Worm (Caenorhabditis elegans) whole organism, L3 larva: ENCODE data around the gene acl-4.
A peak's percentile ranks its signal among the peaks of the same experiment; 100 is the strongest.

ENCODE experiments used
- R02D3.7 ChIP-seq: fragments of 150-350 bp; optimal IDR thresholded peaks from 2 replicates; lab custom pipeline; 2014; ENCODE audit warnings: missing biosample characterization, missing genetic modification characterization
- ama-1 ChIP-seq: fragments of 150-350 bp; optimal IDR thresholded peaks from 2 replicates; lab custom pipeline; 2018
- ceh-16 ChIP-seq: sonication (generic microtip); optimal IDR thresholded peaks from 2 replicates; lab custom pipeline; 2017; ENCODE audit warnings: missing biosample characterization, missing genetic modification characterization
- ceh-28 ChIP-seq: fragments of 150-350 bp; optimal IDR thresholded peaks from 2 replicates; lab custom pipeline; 2014; ENCODE audit warnings: missing biosample characterization, missing genetic modification reagents, missing genetic modification characterization
- daf-12 ChIP-seq: fragments of 150-350 bp; optimal IDR thresholded peaks from 2 replicates; lab custom pipeline; 2014; ENCODE audit warnings: missing biosample characterization, missing genetic modification reagents, missing genetic modification characterization
- egl-27 ChIP-seq: sonication (generic microtip); optimal IDR thresholded peaks from 4 replicates; lab custom pipeline; 2017; ENCODE audit warnings: missing biosample characterization, missing genetic modification reagents, missing genetic modification characterization
- egl-5 ChIP-seq: fragments of 150-350 bp; optimal IDR thresholded peaks from 2 replicates; lab custom pipeline; 2017; ENCODE audit warnings: missing biosample characterization, missing genetic modification reagents, missing genetic modification characterization, inconsistent platforms
- elt-2 ChIP-seq: sonication (generic microtip); optimal IDR thresholded peaks from 2 replicates; lab custom pipeline; 2016; ENCODE audit warnings: missing genetic modification reagents, mild to moderate bottlenecking, missing genetic modification characterization, missing compliant biosample characterization
- eor-1 ChIP-seq, 2 experiments: fragments of 150-350 bp; optimal IDR thresholded peaks; 2 replicates each; lab custom pipeline; 2014 to 2018; ENCODE audit warnings: missing biosample characterization in 2 of 2, missing genetic modification characterization in 2 of 2
- fkh-10 ChIP-seq: sonication (generic microtip); optimal IDR thresholded peaks from 2 replicates; lab custom pipeline; 2017; ENCODE audit warnings: missing biosample characterization, missing genetic modification reagents, missing genetic modification characterization
- fkh-2 ChIP-seq: fragments of 150-350 bp; optimal IDR thresholded peaks from 2 replicates; lab custom pipeline; 2014; ENCODE audit warnings: missing biosample characterization, missing genetic modification reagents, missing genetic modification characterization
- hmg-11 ChIP-seq: sonication (generic microtip); optimal IDR thresholded peaks from 2 replicates; lab custom pipeline; 2016; ENCODE audit warnings: missing genetic modification characterization, missing compliant biosample characterization
- jun-1 ChIP-seq: fragments of 150-350 bp; optimal IDR thresholded peaks from 2 replicates; lab custom pipeline; 2014; ENCODE audit warnings: missing biosample characterization, missing genetic modification reagents, missing genetic modification characterization
- lin-15B ChIP-seq: fragments of 150-350 bp; optimal IDR thresholded peaks from 2 replicates; lab custom pipeline; 2014; ENCODE audit warnings: missing biosample characterization, missing genetic modification characterization
- mdl-1 ChIP-seq: fragments of 150-350 bp; optimal IDR thresholded peaks from 2 replicates; lab custom pipeline; 2014; ENCODE audit warnings: missing biosample characterization, missing genetic modification characterization
- mml-1 ChIP-seq: fragments of 150-350 bp; sonication (generic microtip); optimal IDR thresholded peaks from 3 replicates; lab custom pipeline; 2014; ENCODE audit warnings: missing biosample characterization, missing genetic modification characterization
- nfya-1 ChIP-seq: sonication (generic microtip); optimal IDR thresholded peaks from 2 replicates; lab custom pipeline; 2017; ENCODE audit warnings: missing genetic modification characterization, mild to moderate bottlenecking, missing compliant biosample characterization, antibody characterized with exemption, moderate library complexity; ENCODE audit not compliant: insufficient read depth
- nhr-11 ChIP-seq: fragments of 150-350 bp; optimal IDR thresholded peaks from 2 replicates; lab custom pipeline; 2014; ENCODE audit warnings: missing biosample characterization, missing genetic modification characterization
- nhr-12 ChIP-seq: fragments of 150-350 bp; optimal IDR thresholded peaks from 2 replicates; lab custom pipeline; 2014; ENCODE audit warnings: missing biosample characterization, missing genetic modification characterization
- nhr-23 ChIP-seq: fragments of 150-350 bp; optimal IDR thresholded peaks from 2 replicates; lab custom pipeline; 2014; ENCODE audit warnings: missing biosample characterization, missing genetic modification reagents, missing genetic modification characterization
- nhr-237 ChIP-seq: fragments of 150-350 bp; optimal IDR thresholded peaks from 2 replicates; lab custom pipeline; 2014; ENCODE audit warnings: missing biosample characterization, missing genetic modification characterization
- nhr-25 ChIP-seq: sonication (generic microtip); optimal IDR thresholded peaks from 2 replicates; lab custom pipeline; 2017; ENCODE audit warnings: missing biosample characterization, missing genetic modification characterization
- nhr-28 ChIP-seq: fragments of 150-350 bp; optimal IDR thresholded peaks from 2 replicates; lab custom pipeline; 2014; ENCODE audit warnings: missing biosample characterization, missing genetic modification characterization
- nhr-43 ChIP-seq: sonication (generic microtip); optimal IDR thresholded peaks from 2 replicates; lab custom pipeline; 2016; ENCODE audit warnings: mild to moderate bottlenecking, missing genetic modification characterization, missing compliant biosample characterization; ENCODE audit not compliant: poor library complexity, severe bottlenecking
- nhr-67 ChIP-seq: fragments of 150-350 bp; optimal IDR thresholded peaks from 2 replicates; lab custom pipeline; 2014; ENCODE audit warnings: missing biosample characterization, missing genetic modification characterization
- nhr-77 ChIP-seq: fragments of 150-350 bp; optimal IDR thresholded peaks from 2 replicates; lab custom pipeline; 2014; ENCODE audit warnings: missing biosample characterization, missing genetic modification characterization
- pha-4 ChIP-seq: fragments of 150-350 bp; optimal IDR thresholded peaks from 2 replicates; lab custom pipeline; 2014; ENCODE audit warnings: missing biosample characterization, missing genetic modification reagents, missing genetic modification characterization
- pqm-1 ChIP-seq: fragments of 150-350 bp; optimal IDR thresholded peaks from 2 replicates; lab custom pipeline; 2017; ENCODE audit warnings: missing biosample characterization, missing genetic modification characterization, inconsistent platforms
- sea-2 ChIP-seq: fragments of 150-350 bp; sonication (generic microtip); optimal IDR thresholded peaks from 4 replicates; lab custom pipeline; 2014; ENCODE audit warnings: missing biosample characterization, missing genetic modification reagents, missing genetic modification characterization
- snpc-4 ChIP-seq: fragments of 150-350 bp; optimal IDR thresholded peaks from 2 replicates; lab custom pipeline; 2014; ENCODE audit warnings: missing biosample characterization, missing genetic modification characterization
- unc-62 ChIP-seq: fragments of 150-350 bp; sonication (generic microtip); optimal IDR thresholded peaks from 4 replicates; lab custom pipeline; 2014; ENCODE audit warnings: missing biosample characterization, missing genetic modification reagents, missing genetic modification characterization
- ztf-11 ChIP-seq: fragments of 150-350 bp; optimal IDR thresholded peaks from 2 replicates; lab custom pipeline; 2014; ENCODE audit warnings: missing biosample characterization, missing genetic modification characterization
- ztf-4 ChIP-seq: fragments of 150-350 bp; optimal IDR thresholded peaks from 2 replicates; lab custom pipeline; 2014; ENCODE audit warnings: missing biosample characterization, missing genetic modification characterization

acl-4 gene

ce11 chrX:2071392-2072001 is 1.3 kb upstream of the acl-4 start (continued):
- peak; percentile 26 for TF ChIP-seq lin-15B (tag; lab: Kevin White, UChicago)
- TF ChIP-seq eor-1 (tag; optimal IDR thresholded peaks at IDR 0.05; lab: Kevin White, UChicago), result no peak
- TF ChIP-seq pha-4 (tag; lab: Kevin White, UChicago), result peak; percentile 69
- TF ChIP-seq nhr-25, result peak; percentile 88
- TF ChIP-seq nhr-28 (tag; lab: Kevin White, UChicago), result no peak
- no peak for TF ChIP-seq nhr-11
- peak; percentile 81 for TF ChIP-seq hmg-11
- TF ChIP-seq pqm-1 (tag; lab: Kevin White, UChicago), result peak; percentile 4
- peak; percentile 39 for TF ChIP-seq jun-1
- TF ChIP-seq nhr-67, result no peak
- no peak for TF ChIP-seq mml-1 (tag; lab: Kevin White, UChicago)
- no peak for TF ChIP-seq nhr-12 (tag; lab: Kevin White, UChicago)
- no peak for TF ChIP-seq ama-1 (lab: Kevin White, UChicago)
- peak; percentile 10 for TF ChIP-seq snpc-4
- no peak for TF ChIP-seq R02D3.7 (tag; lab: Kevin White, UChicago)
- no peak for TF ChIP-seq egl-5 (tag; lab: Kevin White, UChicago)

- TF ChIP-seq mml-1 (tag; lab: Kevin White, UChicago), result no peak
- no peak for TF ChIP-seq nhr-23 (tag; lab: Kevin White, UChicago)
- TF ChIP-seq ztf-4 (tag; lab: Kevin White, UChicago), result no peak
- TF ChIP-seq egl-27, result no peak
- TF ChIP-seq hmg-11, result no peak
- TF ChIP-seq nhr-43 (tag; lab: Kevin White, UChicago), result no peak
- no peak for TF ChIP-seq R02D3.7 (tag; lab: Kevin White, UChicago)
- TF ChIP-seq ama-1 (lab: Kevin White, UChicago), result no peak
- peak; percentile 80 for TF ChIP-seq elt-2 (tag; lab: Kevin White, UChicago)
- no peak for TF ChIP-seq ztf-11 (tag; lab: Kevin White, UChicago)
- no peak for TF ChIP-seq fkh-10
- no peak for TF ChIP-seq nfya-1 (tag; lab: Kevin White, UChicago)
- no peak for TF ChIP-seq nhr-237 (tag; lab: Kevin White, UChicago)
- no peak for TF ChIP-seq nhr-28 (tag; lab: Kevin White, UChicago)
- TF ChIP-seq pha-4 (tag; lab: Kevin White, UChicago), result peak; percentile 66
- no peak for TF ChIP-seq unc-62 (GFP tag; lab: Kevin White, UChicago)
- TF ChIP-seq daf-12 (tag; lab: Kevin White, UChicago), result no peak
- peak; percentile 90 for TF ChIP-seq pqm-1 (tag; lab: Kevin White, UChicago)
- TF ChIP-seq nhr-11, result no peak
- peak; percentile 58 for TF ChIP-seq jun-1
Observed at ce11 chrX:2068294-2068693, 1.9 kb downstream of the acl-4 start.

ce11 chrX:2064730-2065129 is 5.5 kb downstream of the acl-4 start, which contains the start of gene F49H12.7:
TSS of gene F49H12.7 (plus strand) at chrX:2065030.
- TF ChIP-seq nhr-77 (tag; lab: Kevin White, UChicago), result no peak
- no peak for TF ChIP-seq mml-1 (tag; lab: Kevin White, UChicago)
- no peak for TF ChIP-seq unc-62 (GFP tag; lab: Kevin White, UChicago)
- no peak for TF ChIP-seq pha-4 (tag; lab: Kevin White, UChicago)
- TF ChIP-seq fkh-2, result no peak
- no peak for TF ChIP-seq daf-12 (tag; lab: Kevin White, UChicago)
- no peak for TF ChIP-seq ceh-28
- no peak for TF ChIP-seq lin-15B (tag; lab: Kevin White, UChicago)
- no peak for TF ChIP-seq elt-2 (tag; lab: Kevin White, UChicago)
- no peak for TF ChIP-seq ceh-16
- no peak for TF ChIP-seq sea-2 (GFP tag; lab: Kevin White, UChicago)
- no peak for TF ChIP-seq hmg-11
- no peak for TF ChIP-seq nhr-23 (tag; lab: Kevin White, UChicago)
- TF ChIP-seq mdl-1 (tag; lab: Kevin White, UChicago), result no peak

- TF ChIP-seq sea-2 (GFP tag; lab: Kevin White, UChicago) (no peak), elt-2 (tag; lab: Kevin White, UChicago) (peak; percentile 67), pqm-1 (tag; lab: Kevin White, UChicago) (peak; percentile 46)
Observed at ce11 chrX:2051602-2052001, 18.6 kb downstream of the acl-4 start, which contains the start of gene Y102A11A.1. TSS of gene Y102A11A.1 (plus strand) at chrX:2051824.
